Fruit fly (Drosophila melanogaster): ENCODE measurements around the gene CG13455.

Gene CG13455

dm6 chr3L:15496274-15496673 is at the start of gene CG13455:
Gene CG13455 (plus strand): TSS chr3L:15496574.
- TF ChIP-seq CTCF (optimal IDR thresholded peaks at IDR 0.05) (no peak), CG8478 (optimal IDR thresholded peaks at IDR 0.05) (no peak)

dm6 chr3L:15474010-15474409 is 22.4 kb upstream of the CG13455 start, which contains the start of gene cocoon:
Gene cocoon (minus strand): TSS chr3L:15474110.
- TF ChIP-seq CG8478 (optimal IDR thresholded peaks at IDR 0.05) (no peak), CTCF (optimal IDR thresholded peaks at IDR 0.05) (no peak)

dm6 chr3L:15485302-15485701 is 11.1 kb upstream of the CG13455 start, which contains the start of gene Ran-like:
Gene Ran-like (minus strand): TSS chr3L:15485402.
- TF ChIP-seq CTCF (optimal IDR thresholded peaks at IDR 0.05) (no peak), CG8478 (optimal IDR thresholded peaks at IDR 0.05) (no peak)

- TF ChIP-seq CTCF (optimal IDR thresholded peaks at IDR 0.05) (no peak), CG8478 (optimal IDR thresholded peaks at IDR 0.05) (no peak)
Observed at dm6 chr3L:15493886-15494598, 2.3 kb upstream of the CG13455 start.

dm6 chr3L:15494599-15495271 is 1.6 kb upstream of the CG13455 start:
- TF ChIP-seq CG8478 (optimal IDR thresholded peaks at IDR 0.05), result no peak
- peak; percentile 54 to 68 for TF ChIP-seq CTCF (optimal IDR thresholded peaks at IDR 0.05)

dm6 chr3L:15495449-15495848 is 925 bp upstream of the CG13455 start, which contains the start of gene CG12355:
Gene CG12355 (minus strand): TSS chr3L:15495549.
- TF ChIP-seq CTCF (optimal IDR thresholded peaks at IDR 0.05) (no peak), CG8478 (optimal IDR thresholded peaks at IDR 0.05) (no peak)

- TF ChIP-seq CG8478 (optimal IDR thresholded peaks at IDR 0.05) (no peak), CTCF (optimal IDR thresholded peaks at IDR 0.05) (no peak)
Observed at dm6 chr3L:15497902-15498301, 1.5 kb downstream of the CG13455 start, which contains the start of gene CG7276. Gene CG7276 (plus strand): TSS chr3L:15498202.

- TF ChIP-seq CTCF (optimal IDR thresholded peaks at IDR 0.05) (no peak), CG8478 (optimal IDR thresholded peaks at IDR 0.05) (no peak)
Observed at dm6 chr3L:15498745-15499144, 2.4 kb downstream of the CG13455 start, which contains the start of gene CG7275. Gene CG7275 (plus strand): TSS chr3L:15498959.

dm6 chr3L:15500813-15501645 is 4.7 kb downstream of the CG13455 start, which contains the start of gene CG7272:
Gene CG7272 (plus strand): TSS chr3L:15500938.
- TF ChIP-seq CTCF (optimal IDR thresholded peaks at IDR 0.05), result no peak

dm6 chr3L:15501646-15501972 is 5.2 kb downstream of the CG13455 start:
- TF ChIP-seq CTCF (optimal IDR thresholded peaks at IDR 0.05) (no peak), CG8478 (optimal IDR thresholded peaks at IDR 0.05) (no peak)

dm6 chr3L:15502256-15502655 is 5.9 kb downstream of the CG13455 start:
- TF ChIP-seq CG8478 (optimal IDR thresholded peaks at IDR 0.05) (no peak), CTCF (optimal IDR thresholded peaks at IDR 0.05) (no peak)

- TF ChIP-seq CTCF (optimal IDR thresholded peaks at IDR 0.05) (no peak), CG8478 (optimal IDR thresholded peaks at IDR 0.05) (no peak)
Observed at dm6 chr3L:15504687-15505086, 8.3 kb downstream of the CG13455 start, which contains the start of gene CG7857. Gene CG7857 (minus strand): TSS chr3L:15504894.

dm6 chr3L:15506174-15506926 is 10.0 kb downstream of the CG13455 start:
- TF ChIP-seq CTCF (optimal IDR thresholded peaks at IDR 0.05) (no peak), CG8478 (optimal IDR thresholded peaks at IDR 0.05) (no peak)

dm6 chr3L:15507148-15507896 is 10.9 kb downstream of the CG13455 start:
- TF ChIP-seq CTCF (optimal IDR thresholded peaks at IDR 0.05) (no peak), CG8478 (optimal IDR thresholded peaks at IDR 0.05) (no peak)
